Fruit fly (Drosophila melanogaster): Measurements from ENCODE around the gene CG31815.

The CG31815 gene

dm6 chr2L:16601515-16602026 lies 4.1 kb upstream of the CG31815 start (continued):
- TF ChIP-seq pros (GFP tag; optimal IDR thresholded peaks at IDR 0.05): peak; percentile 96
- no peak for TF ChIP-seq CG9609 (GFP tag; optimal IDR thresholded peaks at IDR 0.05)
- TF ChIP-seq Awh (GFP tag; IDR thresholded peaks at IDR 0.05): peak; percentile 51; the same call in 1 of the 2 replicates
- TF ChIP-seq crc (GFP tag; optimal IDR thresholded peaks at IDR 0.05): no peak
- no peak for TF ChIP-seq HLH4C (GFP tag; IDR thresholded peaks at IDR 0.05; ENCODE audit: partially characterized antibody)
- no peak for TF ChIP-seq CG14965 (GFP tag; optimal IDR thresholded peaks at IDR 0.05; ENCODE audit: borderline replicate concordance)
- TF ChIP-seq Nf-YA (GFP tag; IDR thresholded peaks at IDR 0.05): no peak
- TF ChIP-seq ara (GFP tag; IDR thresholded peaks at IDR 0.05): peak; percentile 7; the same call in 1 of the 2 replicates
- TF ChIP-seq BtbVII (GFP tag; optimal IDR thresholded peaks at IDR 0.05): no peak
- peak; percentile 42; the same call in 1 of the 2 replicates for TF ChIP-seq CG32767 (GFP tag; IDR thresholded peaks at IDR 0.05)
- TF ChIP-seq kni (GFP tag; optimal IDR thresholded peaks at IDR 0.05): peak; percentile 96
- no peak for TF ChIP-seq CG9932 (GFP tag; IDR thresholded peaks at IDR 0.05)
- TF ChIP-seq mam (GFP tag; optimal IDR thresholded peaks at IDR 0.05): no peak
- no peak for TF ChIP-seq tll (GFP tag; optimal IDR thresholded peaks at IDR 0.05)
- no peak for TF ChIP-seq ems (GFP tag; optimal IDR thresholded peaks at IDR 0.05)
- no peak for TF ChIP-seq CG30431 (GFP tag; optimal IDR thresholded peaks at IDR 0.05)
- TF ChIP-seq Jarid2 (GFP tag; optimal IDR thresholded peaks at IDR 0.05): peak; percentile 100
- TF ChIP-seq scrt (GFP tag; optimal IDR thresholded peaks at IDR 0.05): peak; percentile 44
- TF ChIP-seq gcm2 (GFP tag; optimal IDR thresholded peaks at IDR 0.05): no peak
- no peak for TF ChIP-seq CG18262 (tag; optimal IDR thresholded peaks at IDR 0.05)
- TF ChIP-seq ftz-f1 (GFP tag; optimal IDR thresholded peaks at IDR 0.05): peak; percentile 49
- no peak for TF ChIP-seq pfk (GFP tag; optimal IDR thresholded peaks at IDR 0.05)
- TF ChIP-seq Mes4 (GFP tag; optimal IDR thresholded peaks at IDR 0.05): peak; percentile 5
- TF ChIP-seq Aef1 (GFP tag; IDR thresholded peaks at IDR 0.05): no peak
- no peak for TF ChIP-seq hkb (optimal IDR thresholded peaks at IDR 0.05)
- 0 out of 2 replicates have a peak, but pooled peaks have one; percentile 16 for TF ChIP-seq hkb (GFP tag; IDR thresholded peaks at IDR 0.05)
- no peak for TF ChIP-seq sc (optimal IDR thresholded peaks at IDR 0.05)
- TF ChIP-seq sc (GFP tag; optimal IDR thresholded peaks at IDR 0.05): no peak
- TF ChIP-seq CG34422 (GFP tag; IDR thresholded peaks at IDR 0.05): no peak; the same call in 2 of the 3 replicates
- TF ChIP-seq Dll (GFP tag; IDR thresholded peaks at IDR 0.05; ENCODE audit: partially characterized antibody): peak; percentile 48; the same call in 1 of the 4 replicates
- TF ChIP-seq CG13287 (GFP tag; IDR thresholded peaks at IDR 0.05; ENCODE audit: partially characterized antibody): peak; percentile 44; the same call in 1 of the 2 replicates
- no peak for TF ChIP-seq CG12391 (tag; optimal IDR thresholded peaks at IDR 0.05)
- TF ChIP-seq CG10979 (tag; optimal IDR thresholded peaks at IDR 0.05): no peak
- TF ChIP-seq CG8924 (tag; optimal IDR thresholded peaks at IDR 0.05): peak; percentile 77
- peak; percentile 61 for TF ChIP-seq jing (GFP tag; optimal IDR thresholded peaks at IDR 0.05)
- TF ChIP-seq CG31441 (GFP tag; IDR thresholded peaks at IDR 0.05): no peak
- TF ChIP-seq Doc2 (GFP tag; IDR thresholded peaks at IDR 0.05): no peak
- TF ChIP-seq br (optimal IDR thresholded peaks at IDR 0.05): no peak
- TF ChIP-seq stc (GFP tag; IDR thresholded peaks at IDR 0.05): peak; percentile 47; the same call in 1 of the 2 replicates
- no peak for TF ChIP-seq Oli (tag; optimal IDR thresholded peaks at IDR 0.05)
- peak; percentile 4 for TF ChIP-seq Camta (GFP tag; optimal IDR thresholded peaks at IDR 0.05)
- TF ChIP-seq cwo (GFP tag; optimal IDR thresholded peaks at IDR 0.05): no peak
- no peak for TF ChIP-seq D19A (tag; optimal IDR thresholded peaks at IDR 0.05)
- no peak for TF ChIP-seq C15 (GFP tag; IDR thresholded peaks at IDR 0.05)
- TF ChIP-seq Dbx (GFP tag; IDR thresholded peaks at IDR 0.05): no peak; the same call in 2 of the 3 replicates
- TF ChIP-seq Lhr (GFP tag; optimal IDR thresholded peaks at IDR 0.05): no peak
- peak; percentile 10 for TF ChIP-seq bigmax (GFP tag; optimal IDR thresholded peaks at IDR 0.05)
- no peak for TF ChIP-seq pzg (GFP tag; optimal IDR thresholded peaks at IDR 0.05)
- TF ChIP-seq fru (optimal IDR thresholded peaks at IDR 0.05): no peak
- TF ChIP-seq CG3065 (GFP tag; optimal IDR thresholded peaks at IDR 0.05): no peak
- no peak for TF ChIP-seq HmgD (GFP tag; optimal IDR thresholded peaks at IDR 0.05)
- TF ChIP-seq klu (GFP tag; IDR thresholded peaks at IDR 0.05): no peak
